Worm (Caenorhabditis elegans) whole organism, L1 larva: ENCODE measurements around the gene fbxa-79.

Source experiments
- egl-27 ChIP-seq, 2 experiments: fragments of 150-350 bp in 1 of 2; sonication (generic microtip); optimal IDR thresholded peaks; 3 replicates each; lab custom pipeline; 2017 to 2018; ENCODE audit warnings: missing biosample characterization in 2 of 2, missing genetic modification characterization in 2 of 2, missing genetic modification reagents in 2 of 2
- hlh-17 ChIP-seq: fragments of 200-800 bp; sonication (Bioruptor generic); optimal IDR thresholded peaks from 2 replicates; lab custom pipeline; 2018; ENCODE audit warnings: missing genetic modification characterization, mild to moderate bottlenecking, missing compliant biosample characterization, moderate library complexity, borderline replicate concordance
- lin-13 ChIP-seq: fragments of 150-350 bp; optimal IDR thresholded peaks from 2 replicates; lab custom pipeline; 2014; ENCODE audit warnings: missing biosample characterization, missing genetic modification reagents, missing genetic modification characterization
- lin-35 ChIP-seq, 2 experiments: fragments of 150-350 bp; optimal IDR thresholded peaks; 2 replicates each; lab custom pipeline; 2014; ENCODE audit warnings: missing biosample characterization in 2 of 2, missing genetic modification characterization in 2 of 2, missing genetic modification reagents in 2 of 2
- nhr-28 ChIP-seq: fragments of 150-350 bp; optimal IDR thresholded peaks from 2 replicates; lab custom pipeline; 2014; ENCODE audit warnings: missing biosample characterization, missing genetic modification characterization
- ztf-4 ChIP-seq: fragments of 150-350 bp; optimal IDR thresholded peaks from 2 replicates; lab custom pipeline; 2014; ENCODE audit warnings: missing biosample characterization, missing genetic modification characterization

ce11 chrIII:1354523-1354922, 46.4 kb upstream of the fbxa-79 start:
- no peak for TF ChIP-seq lin-35 (GFP tag; optimal IDR thresholded peaks at IDR 0.05; lab: Kevin White, UChicago)
- TF ChIP-seq ztf-4 (tag; lab: Kevin White, UChicago), result no peak
- TF ChIP-seq lin-13 (GFP tag; lab: Kevin White, UChicago), result no peak
- no peak for TF ChIP-seq nhr-28 (tag; lab: Kevin White, UChicago)
- TF ChIP-seq egl-27 (tag; optimal IDR thresholded peaks at IDR 0.05; lab: Kevin White, UChicago), result no peak
- no peak for TF ChIP-seq hlh-17
